Worm (Caenorhabditis elegans): ENCODE results near the gene nhr-263.

The nhr-263 gene

ce11 chrV:7379384-7379783 lies 37.5 kb upstream of the nhr-263 start, which contains the start of gene srsx-24:
Gene srsx-24 (minus strand): TSS chrV:7379484.
- no peak for TF ChIP-seq egl-27 (tag; optimal IDR thresholded peaks at IDR 0.05)
- no peak for TF ChIP-seq nhr-6 (tag; optimal IDR thresholded peaks at IDR 0.05)
- TF ChIP-seq nhr-25 (tag; optimal IDR thresholded peaks at IDR 0.05) = no peak
- no peak for TF ChIP-seq fos-1 (tag; optimal IDR thresholded peaks at IDR 0.05)
- TF ChIP-seq dmd-4 (tag; optimal IDR thresholded peaks at IDR 0.05) = no peak
- TF ChIP-seq ztf-1 (GFP tag; conservative IDR thresholded peaks at IDR 0.05) = no peak
- TF ChIP-seq lsy-2 (tag; optimal IDR thresholded peaks at IDR 0.05) = no peak
- no peak for TF ChIP-seq nhr-12 (tag; optimal IDR thresholded peaks at IDR 0.05)

ce11 chrV:7374090-7374489 lies 32.2 kb upstream of the nhr-263 start, which contains the start of gene srx-56:
Gene srx-56 (plus strand): TSS chrV:7374390.
- TF ChIP-seq dmd-4 (tag; optimal IDR thresholded peaks at IDR 0.05) = no peak
- no peak for TF ChIP-seq C34F6.9 (tag; optimal IDR thresholded peaks at IDR 0.05)
- no peak for TF ChIP-seq peb-1 (tag; optimal IDR thresholded peaks at IDR 0.05)
- no peak for TF ChIP-seq nhr-21 (tag; optimal IDR thresholded peaks at IDR 0.05)
- no peak for TF ChIP-seq sma-3 (GFP tag; optimal IDR thresholded peaks at IDR 0.05)
- no peak for TF ChIP-seq nhr-129 (tag; optimal IDR thresholded peaks at IDR 0.05)
- no peak for TF ChIP-seq sma-9 (GFP tag; optimal IDR thresholded peaks at IDR 0.05)
- TF ChIP-seq sma-9 (tag; optimal IDR thresholded peaks at IDR 0.05) = no peak
- no peak for TF ChIP-seq mbf-1 (tag; optimal IDR thresholded peaks at IDR 0.05)
- TF ChIP-seq elt-3 (tag; optimal IDR thresholded peaks at IDR 0.05) = no peak
- TF ChIP-seq mdl-1 (tag; optimal IDR thresholded peaks at IDR 0.05) = no peak
- no peak for TF ChIP-seq crh-2 (tag; optimal IDR thresholded peaks at IDR 0.05)
- no peak for TF ChIP-seq ceh-16 (tag; optimal IDR thresholded peaks at IDR 0.05)
- no peak for TF ChIP-seq elt-1 (tag; optimal IDR thresholded peaks at IDR 0.05)
- TF ChIP-seq ztf-11 (tag; optimal IDR thresholded peaks at IDR 0.05) = no peak
- TF ChIP-seq aly-2 (tag; optimal IDR thresholded peaks at IDR 0.05) = no peak
- TF ChIP-seq nhr-77 (tag; optimal IDR thresholded peaks at IDR 0.05) = no peak
- TF ChIP-seq ZK546.5 (tag; optimal IDR thresholded peaks at IDR 0.05) = no peak

ce11 chrV:7369578-7369977 lies 27.7 kb upstream of the nhr-263 start, which contains the start of gene srj-14:
Gene srj-14 (plus strand): TSS chrV:7369708.
- TF ChIP-seq lin-39 (tag; optimal IDR thresholded peaks at IDR 0.05) (no peak), ceh-16 (tag; optimal IDR thresholded peaks at IDR 0.05) (no peak), ztf-11 (tag; optimal IDR thresholded peaks at IDR 0.05) (no peak), nhr-129 (tag; optimal IDR thresholded peaks at IDR 0.05) (no peak), blmp-1 (tag; optimal IDR thresholded peaks at IDR 0.05; ENCODE audit: insufficient read depth) (no peak)

ce11 chrV:7364951-7365350 lies 23.1 kb upstream of the nhr-263 start, which contains the start of gene exc-13:
Gene exc-13 (plus strand): TSS chrV:7365251.
- TF ChIP-seq mbf-1 (tag; optimal IDR thresholded peaks at IDR 0.05) (no peak), dmd-4 (tag; optimal IDR thresholded peaks at IDR 0.05) (no peak), sma-9 (GFP tag; optimal IDR thresholded peaks at IDR 0.05) (no peak), sma-9 (tag; optimal IDR thresholded peaks at IDR 0.05) (no peak), nhr-25 (tag; optimal IDR thresholded peaks at IDR 0.05) (no peak), unc-39 (tag; optimal IDR thresholded peaks at IDR 0.05) (no peak), Y55F3AM.14 (GFP tag; optimal IDR thresholded peaks at IDR 0.05) (no peak), unc-55 (GFP tag; optimal IDR thresholded peaks at IDR 0.05) (no peak), nhr-129 (tag; optimal IDR thresholded peaks at IDR 0.05) (no peak)

ce11 chrV:7364059-7364458 lies 22.2 kb upstream of the nhr-263 start, which contains the start of gene cyp-35A2:
Gene cyp-35A2 (minus strand): TSS chrV:7364182.
- peak; percentile 27 for TF ChIP-seq gmeb-1 (tag; optimal IDR thresholded peaks at IDR 0.05)
- no peak for TF ChIP-seq elt-1 (tag; optimal IDR thresholded peaks at IDR 0.05)
- TF ChIP-seq fos-1 (tag; optimal IDR thresholded peaks at IDR 0.05) = peak; percentile 67

- TF ChIP-seq mab-5 (tag; optimal IDR thresholded peaks at IDR 0.05) (no peak), lin-11 (tag; optimal IDR thresholded peaks at IDR 0.05) (no peak), unc-55 (GFP tag; optimal IDR thresholded peaks at IDR 0.05) (no peak), nhr-237 (tag; optimal IDR thresholded peaks at IDR 0.05) (no peak), sem-4 (tag; optimal IDR thresholded peaks at IDR 0.05) (no peak), ZK546.5 (tag; optimal IDR thresholded peaks at IDR 0.05) (no peak), ceh-16 (tag; optimal IDR thresholded peaks at IDR 0.05) (no peak), R02D3.7 (tag; optimal IDR thresholded peaks at IDR 0.05) (no peak), Y55F3AM.14 (GFP tag; optimal IDR thresholded peaks at IDR 0.05) (no peak), elt-3 (tag; optimal IDR thresholded peaks at IDR 0.05) (no peak), lin-13 (GFP tag; optimal IDR thresholded peaks at IDR 0.05) (no peak), lsy-2 (tag; optimal IDR thresholded peaks at IDR 0.05) (no peak), dmd-4 (tag; optimal IDR thresholded peaks at IDR 0.05) (no peak), sma-3 (GFP tag; optimal IDR thresholded peaks at IDR 0.05) (no peak), alr-1 (tag; optimal IDR thresholded peaks at IDR 0.05) (no peak), sma-9 (GFP tag; optimal IDR thresholded peaks at IDR 0.05) (no peak), sma-9 (tag; optimal IDR thresholded peaks at IDR 0.05) (no peak), egl-27 (tag; optimal IDR thresholded peaks at IDR 0.05) (no peak), unc-62 (GFP tag; optimal IDR thresholded peaks at IDR 0.05) (no peak)
These were observed 19.8 kb upstream of the nhr-263 start, which contains the start of gene cyp-35A1 for ce11 chrV:7361673-7362072. Gene cyp-35A1 (minus strand): TSS chrV:7361773.
